Fruit fly (Drosophila melanogaster): ENCODE data around the gene CG12321.

DNA sequence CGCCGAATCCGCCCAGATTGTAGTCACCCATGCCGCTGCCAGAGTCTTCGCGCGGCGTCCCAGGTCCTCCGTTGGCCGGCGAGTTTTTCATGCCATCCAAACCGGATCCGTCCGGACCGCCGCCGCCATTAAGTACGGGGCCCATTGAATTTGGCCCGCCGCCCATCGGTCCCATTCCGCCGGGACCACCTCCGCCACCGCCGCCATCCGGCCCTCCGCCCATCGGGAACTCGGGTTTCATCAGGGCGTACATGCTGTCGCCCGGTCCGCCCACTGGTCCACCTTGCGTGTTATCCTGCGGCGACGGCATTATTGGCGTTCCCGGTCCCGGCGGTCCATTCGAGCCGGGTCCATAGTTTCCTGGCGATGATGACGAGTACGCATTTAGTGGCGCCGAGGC is 6.8 kb upstream of the CG12321 start:
- TF ChIP-seq CG7101 (tag; optimal IDR thresholded peaks at IDR 0.05), result no peak
- no peak for TF ChIP-seq kay (GFP tag; ENCODE audit: borderline replicate concordance)
- no peak for TF ChIP-seq Clk (GFP tag; optimal IDR thresholded peaks at IDR 0.05)
